Worm (Caenorhabditis elegans) whole organism, midembryonic: Measurements from ENCODE around the gene scl-7.

Experiments
- T22C8.4 ChIP-seq: fragments of 200-800 bp; sonication (Bioruptor generic); IDR thresholded peaks from 2 replicates; pipeline ENCODE4 v1.3.6; 2022; ENCODE audit warnings: missing genetic modification characterization, missing compliant biosample characterization
- flt-1 ChIP-seq: fragments of 200-800 bp; sonication (Bioruptor generic); IDR thresholded peaks from 2 replicates; pipeline ENCODE4 v1.3.6; 2022; ENCODE audit warnings: missing genetic modification characterization, missing compliant biosample characterization
- klf-2 ChIP-seq: fragments of 200-800 bp; sonication (Bioruptor generic); conservative IDR thresholded peaks from 2 replicates; pipeline ENCODE4 v1.3.6; 2022; ENCODE audit warnings: missing genetic modification reagents, missing genetic modification characterization, missing compliant biosample characterization
- ref-1 ChIP-seq: fragments of 200-800 bp; sonication (Bioruptor generic); conservative IDR thresholded peaks from 2 replicates; pipeline ENCODE4 v1.3.6; 2022; ENCODE audit warnings: missing genetic modification reagents, missing genetic modification characterization, missing compliant biosample characterization
- ztf-23 ChIP-seq: fragments of 200-800 bp; sonication (Bioruptor generic); IDR thresholded peaks from 2 replicates; pipeline ENCODE4 v1.3.6; 2022; ENCODE audit warnings: missing genetic modification reagents, missing genetic modification characterization, missing compliant biosample characterization

- TF ChIP-seq flt-1 (GFP tag; lab: Robert Waterston, UW) (no peak), T22C8.4 (GFP tag; lab: Robert Waterston, UW) (no peak), ztf-23 (GFP tag; lab: Robert Waterston, UW) (no peak), klf-2 (GFP tag; lab: Robert Waterston, UW) (no peak), ref-1 (GFP tag; lab: Robert Waterston, UW) (no peak)
These were observed 17.7 kb upstream of the scl-7 start, which contains the start of gene F49E11.7 for ce11 chrIV:13052568-13052967.
